Comparison of ENCODE assay signal across 3 worm cellular contexts in the genomic region with DNA sequence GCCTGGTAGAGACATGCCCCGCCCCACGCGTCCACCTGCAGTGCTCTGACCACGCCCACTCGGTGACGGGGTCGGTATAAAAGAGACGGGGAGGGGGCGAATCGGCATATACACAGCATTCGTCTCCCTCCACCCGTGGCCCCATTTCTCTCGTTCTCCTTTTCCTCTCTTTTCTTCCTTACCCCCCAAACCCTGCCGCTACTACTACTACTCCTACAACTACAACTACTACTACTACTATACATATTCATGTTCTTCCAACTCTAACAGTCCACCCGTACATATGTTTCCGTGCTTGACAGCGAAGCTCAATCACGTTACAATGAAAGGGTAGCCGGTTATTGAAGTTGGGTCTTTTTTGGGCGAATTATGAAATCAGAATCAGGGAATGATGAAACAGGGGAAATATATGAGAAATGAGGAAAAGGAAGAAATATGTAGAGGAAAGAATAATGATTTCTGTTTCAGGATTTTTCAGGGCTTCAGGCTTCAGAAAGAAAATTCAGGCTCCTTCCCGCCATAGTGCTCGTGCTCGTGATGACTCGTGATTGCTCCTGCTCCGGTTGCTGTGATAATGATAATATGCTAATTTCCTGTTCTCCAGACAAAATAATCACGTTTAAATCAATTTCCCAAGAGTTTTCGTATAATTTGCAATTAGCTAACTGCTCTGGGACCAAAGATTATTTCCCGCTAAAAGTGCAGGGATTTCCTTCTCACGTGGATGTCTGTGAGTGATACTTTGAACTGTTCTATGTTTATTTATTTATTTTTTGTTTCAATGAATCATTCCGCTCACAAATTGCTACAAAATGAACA.
TF ChIP-seq lines count a peak whose summit lies in the region.

No protein-coding gene starts in this region.

TF ChIP-seq in whole organism, L1 larva, 84 proteins besides CTCF, POLR2A, EP300 and RAD21 (continued from another document and continues in another):
- TF ChIP-seq C34B4.2 (tag; optimal IDR thresholded peaks at IDR 0.05; lab: Kevin White, UChicago): peak; percentile 63
- TF ChIP-seq fos-1 (tag; optimal IDR thresholded peaks at IDR 0.05; lab: Kevin White, UChicago): peak; percentile 70
- TF ChIP-seq lin-39 (tag; optimal IDR thresholded peaks at IDR 0.05; lab: Kevin White, UChicago): peak; percentile 23
- peak; percentile 75 for TF ChIP-seq tbx-2 (tag; optimal IDR thresholded peaks at IDR 0.05; lab: Kevin White, UChicago)
- TF ChIP-seq Y116A8C.19 (tag; optimal IDR thresholded peaks at IDR 0.05; lab: Kevin White, UChicago; ENCODE audit: borderline replicate concordance): no peak
- peak; percentile 61 for TF ChIP-seq nhr-19 (GFP tag; conservative IDR thresholded peaks at IDR 0.05; lab: Robert Waterston, UW)
- peak; percentile 51 to 56 for TF ChIP-seq efl-1 (optimal IDR thresholded peaks at IDR 0.05; lab: Kevin White, UChicago)
- peak; percentile 42 to 94 for TF ChIP-seq efl-1 (GFP tag; optimal IDR thresholded peaks at IDR 0.05 in 1 of 2; lab: Kevin White, UChicago)
- peak; percentile 82 for TF ChIP-seq irx-1 (tag; optimal IDR thresholded peaks at IDR 0.05; lab: Kevin White, UChicago)
- peak; percentile 42 to 92 (median 79) for TF ChIP-seq ceh-82 (tag; optimal IDR thresholded peaks at IDR 0.05; lab: Kevin White, UChicago)
- TF ChIP-seq egl-27 (tag; optimal IDR thresholded peaks at IDR 0.05; lab: Kevin White, UChicago): no peak
- peak; percentile 100 for TF ChIP-seq ama-1 (optimal IDR thresholded peaks at IDR 0.05; lab: Kevin White, UChicago)
- peak; percentile 62 for TF ChIP-seq unc-86 (tag; optimal IDR thresholded peaks at IDR 0.05; lab: Kevin White, UChicago)
- TF ChIP-seq sox-4 (tag; optimal IDR thresholded peaks at IDR 0.05; lab: Kevin White, UChicago): peak; percentile 56
- TF ChIP-seq nhr-12 (tag; optimal IDR thresholded peaks at IDR 0.05; lab: Kevin White, UChicago): peak; percentile 59
- TF ChIP-seq alr-1 (tag; optimal IDR thresholded peaks at IDR 0.05; lab: Kevin White, UChicago; ENCODE audit: borderline replicate concordance): no peak
- TF ChIP-seq fkh-10 (GFP tag; optimal IDR thresholded peaks at IDR 0.05; lab: Kevin White, UChicago): peak; percentile 95
- peak; percentile 88 for TF ChIP-seq snu-23 (GFP tag; optimal IDR thresholded peaks at IDR 0.05; lab: Kevin White, UChicago)
- TF ChIP-seq nhr-20 (tag; optimal IDR thresholded peaks at IDR 0.05; lab: Kevin White, UChicago): peak; percentile 55
- peak; percentile 56 for TF ChIP-seq ceh-8 (GFP tag; optimal IDR thresholded peaks at IDR 0.05; lab: Kevin White, UChicago)
- peak; percentile 84 for TF ChIP-seq nhr-76 (tag; optimal IDR thresholded peaks at IDR 0.05; lab: Kevin White, UChicago)
- peak; percentile 39 for TF ChIP-seq unc-130 (tag; optimal IDR thresholded peaks at IDR 0.05; lab: Kevin White, UChicago)
- peak; percentile 78 for TF ChIP-seq efl-3 (GFP tag; optimal IDR thresholded peaks at IDR 0.05; lab: Kevin White, UChicago)
- TF ChIP-seq aly-2 (tag; optimal IDR thresholded peaks at IDR 0.05; lab: Kevin White, UChicago): no peak
- TF ChIP-seq C04F5.9 (tag; optimal IDR thresholded peaks at IDR 0.05; lab: Kevin White, UChicago): no peak
- TF ChIP-seq nhr-85 (tag; lab: Kevin White, UChicago): peak; percentile 86
- peak; percentile 76 for TF ChIP-seq zip-4 (GFP tag; optimal IDR thresholded peaks at IDR 0.05; lab: Kevin White, UChicago)
- peak; percentile 47 for TF ChIP-seq xbp-1 (tag; optimal IDR thresholded peaks at IDR 0.05; lab: Kevin White, UChicago)
- peak; percentile 78 for TF ChIP-seq rnt-1 (tag; optimal IDR thresholded peaks at IDR 0.05; lab: Kevin White, UChicago)
- TF ChIP-seq lin-15B (tag; optimal IDR thresholded peaks at IDR 0.05; lab: Kevin White, UChicago): no peak
- peak; percentile 67 to 77 for TF ChIP-seq lin-35 (GFP tag; optimal IDR thresholded peaks at IDR 0.05; lab: Kevin White, UChicago)
- peak; percentile 38 for TF ChIP-seq aha-1 (tag; optimal IDR thresholded peaks at IDR 0.05; lab: Kevin White, UChicago)
- peak; percentile 88 for TF ChIP-seq ztf-4 (tag; optimal IDR thresholded peaks at IDR 0.05; lab: Kevin White, UChicago)
- peak; percentile 83 for TF ChIP-seq fkh-8 (tag; optimal IDR thresholded peaks at IDR 0.05; lab: Kevin White, UChicago)
- peak; percentile 51; the same call in 1 of the 2 replicates for TF ChIP-seq grh-1 (GFP tag; IDR thresholded peaks at IDR 0.05; lab: Robert Waterston, UW)
- no peak for TF ChIP-seq sptf-1 (tag; optimal IDR thresholded peaks at IDR 0.05; lab: Kevin White, UChicago)
- peak in 2 of 6 experiments; percentile 16 to 67 for TF ChIP-seq elt-3 (tag; optimal IDR thresholded peaks at IDR 0.05; lab: Kevin White, UChicago)
- peak; percentile 62 to 64 for TF ChIP-seq lsy-2 (tag; optimal IDR thresholded peaks at IDR 0.05; lab: Kevin White, UChicago)
- peak; percentile 81 for TF ChIP-seq mef-2 (tag; optimal IDR thresholded peaks at IDR 0.05; lab: Kevin White, UChicago)
- peak; percentile 11 for TF ChIP-seq hlh-4 (tag; optimal IDR thresholded peaks at IDR 0.05; lab: Kevin White, UChicago)

TF ChIP-seq in whole organism, L3 larva, 47 proteins besides CTCF, POLR2A, EP300 and RAD21 (continued from another document):
- TF ChIP-seq jun-1 (tag; optimal IDR thresholded peaks at IDR 0.05; lab: Kevin White, UChicago) (no peak), nhr-12 (tag; optimal IDR thresholded peaks at IDR 0.05; lab: Kevin White, UChicago) (no peak), pqm-1 (tag; optimal IDR thresholded peaks at IDR 0.05; lab: Kevin White, UChicago) (peak; percentile 49), lsy-12 (tag; optimal IDR thresholded peaks at IDR 0.05; lab: Kevin White, UChicago) (peak; percentile 80), zag-1 (tag; optimal IDR thresholded peaks at IDR 0.05; lab: Kevin White, UChicago) (no peak), nhr-237 (tag; optimal IDR thresholded peaks at IDR 0.05; lab: Kevin White, UChicago) (no peak), egl-5 (tag; optimal IDR thresholded peaks at IDR 0.05; lab: Kevin White, UChicago) (peak; percentile 51), nhr-77 (tag; optimal IDR thresholded peaks at IDR 0.05; lab: Kevin White, UChicago) (no peak), unc-39 (tag; optimal IDR thresholded peaks at IDR 0.05; lab: Kevin White, UChicago) (no peak), ceh-9 (tag; optimal IDR thresholded peaks at IDR 0.05; lab: Kevin White, UChicago) (no peak), tbx-2 (tag; optimal IDR thresholded peaks at IDR 0.05; lab: Kevin White, UChicago) (peak; percentile 79), nhr-25 (tag; optimal IDR thresholded peaks at IDR 0.05; lab: Kevin White, UChicago) (peak; percentile 28), nhr-11 (tag; optimal IDR thresholded peaks at IDR 0.05; lab: Kevin White, UChicago) (no peak), ZK546.5 (tag; optimal IDR thresholded peaks at IDR 0.05; lab: Kevin White, UChicago) (no peak), ceh-28 (tag; optimal IDR thresholded peaks at IDR 0.05; lab: Kevin White, UChicago) (peak; percentile 79), pha-4 (tag; optimal IDR thresholded peaks at IDR 0.05; lab: Kevin White, UChicago) (peak; percentile 83), eor-1 (tag; optimal IDR thresholded peaks at IDR 0.05; lab: Kevin White, UChicago) (no peak), aly-2 (tag; optimal IDR thresholded peaks at IDR 0.05; lab: Kevin White, UChicago) (peak; percentile 87), lin-39 (tag; optimal IDR thresholded peaks at IDR 0.05; lab: Kevin White, UChicago) (peak; percentile 94), nhr-23 (tag; optimal IDR thresholded peaks at IDR 0.05; lab: Kevin White, UChicago) (peak; percentile 74), skn-1 (tag; optimal IDR thresholded peaks at IDR 0.05; lab: Kevin White, UChicago) (peak; percentile 81), R02D3.7 (tag; optimal IDR thresholded peaks at IDR 0.05; lab: Kevin White, UChicago) (peak; percentile 42), ztf-11 (tag; optimal IDR thresholded peaks at IDR 0.05; lab: Kevin White, UChicago) (no peak), snpc-4 (tag; optimal IDR thresholded peaks at IDR 0.05; lab: Kevin White, UChicago) (no peak), nfya-1 (tag; optimal IDR thresholded peaks at IDR 0.05; lab: Kevin White, UChicago; ENCODE audit: insufficient read depth) (peak; percentile 95), mml-1 (tag; optimal IDR thresholded peaks at IDR 0.05; lab: Kevin White, UChicago) (no peak), fkh-2 (tag; optimal IDR thresholded peaks at IDR 0.05; lab: Kevin White, UChicago) (peak; percentile 34), sea-2 (GFP tag; optimal IDR thresholded peaks at IDR 0.05; lab: Kevin White, UChicago) (no peak), unc-62 (GFP tag; optimal IDR thresholded peaks at IDR 0.05; lab: Kevin White, UChicago) (peak; percentile 5), fkh-10 (GFP tag; optimal IDR thresholded peaks at IDR 0.05; lab: Kevin White, UChicago) (peak; percentile 57)

TF ChIP-seq in whole organism, young adult, 124 proteins besides CTCF, POLR2A, EP300 and RAD21 (continued from another document and continues in another):
- peak; percentile 72 for TF ChIP-seq Y53G8AR.9 (GFP tag; conservative IDR thresholded peaks at IDR 0.05; lab: Robert Waterston, UW)
- peak; percentile 34 for TF ChIP-seq nhr-179 (tag; optimal IDR thresholded peaks at IDR 0.05; lab: Kevin White, UChicago)
- no peak for TF ChIP-seq ceh-79 (tag; optimal IDR thresholded peaks at IDR 0.05; lab: Kevin White, UChicago)
- peak; percentile 94 for TF ChIP-seq egrh-3 (GFP tag; IDR thresholded peaks at IDR 0.05; lab: Robert Waterston, UW)
- peak; percentile 51 for TF ChIP-seq akir-1 (GFP tag; optimal IDR thresholded peaks at IDR 0.05; lab: Kevin White, UChicago)
- no peak; the same call in 1 of the 2 replicates for TF ChIP-seq ztf-6 (GFP tag; IDR thresholded peaks at IDR 0.05; lab: Robert Waterston, UW)
- no peak for TF ChIP-seq nfya-1 (tag; optimal IDR thresholded peaks at IDR 0.05; lab: Kevin White, UChicago; ENCODE audit: borderline replicate concordance, insufficient read depth)
- TF ChIP-seq ztf-3 (GFP tag; optimal IDR thresholded peaks at IDR 0.05; lab: Kevin White, UChicago): no peak
- TF ChIP-seq ceh-40 (GFP tag; IDR thresholded peaks at IDR 0.05; lab: Robert Waterston, UW): no peak
- peak; percentile 79 for TF ChIP-seq tlf-1 (GFP tag; optimal IDR thresholded peaks at IDR 0.05; lab: Kevin White, UChicago)
- TF ChIP-seq unc-62 (GFP tag; optimal IDR thresholded peaks at IDR 0.05; lab: Kevin White, UChicago): no peak
- peak; percentile 29 for TF ChIP-seq B0261.1 (tag; optimal IDR thresholded peaks at IDR 0.05; lab: Kevin White, UChicago)
- no peak for TF ChIP-seq F55B11.4 (tag; optimal IDR thresholded peaks at IDR 0.05; lab: Kevin White, UChicago; ENCODE audit: borderline replicate concordance, insufficient read depth)
- TF ChIP-seq bed-2 (GFP tag; IDR thresholded peaks at IDR 0.05; lab: Robert Waterston, UW): no peak
- TF ChIP-seq dpl-1 (GFP tag; optimal IDR thresholded peaks at IDR 0.05; lab: Kevin White, UChicago): no peak
- TF ChIP-seq Y95B8A.8 (GFP tag; IDR thresholded peaks at IDR 0.05; lab: Robert Waterston, UW): no peak
- TF ChIP-seq zim-3 (tag; optimal IDR thresholded peaks at IDR 0.05; lab: Kevin White, UChicago): peak; percentile 77
- 0 out of 2 replicates have a peak, but pooled peaks have one; percentile 15 for TF ChIP-seq bed-1 (GFP tag; IDR thresholded peaks at IDR 0.05; lab: Robert Waterston, UW)
- no peak for TF ChIP-seq nfya-2 (GFP tag; IDR thresholded peaks at IDR 0.05; lab: Robert Waterston, UW)
- 0 out of 2 replicates have a peak, but pooled peaks have one; percentile 14 for TF ChIP-seq D2030.7 (GFP tag; IDR thresholded peaks at IDR 0.05; lab: Robert Waterston, UW)
- TF ChIP-seq ztf-28 (GFP tag; IDR thresholded peaks at IDR 0.05; lab: Robert Waterston, UW): no peak
- TF ChIP-seq ztf-18 (tag; optimal IDR thresholded peaks at IDR 0.05; lab: Kevin White, UChicago): no peak
- no peak; the same call in 1 of the 2 replicates for TF ChIP-seq madf-3 (GFP tag; IDR thresholded peaks at IDR 0.05; lab: Robert Waterston, UW)
- TF ChIP-seq ceh-100 (GFP tag; IDR thresholded peaks at IDR 0.05; lab: Robert Waterston, UW): peak; percentile 42; the same call in 1 of the 2 replicates
- no peak for TF ChIP-seq athp-1 (tag; optimal IDR thresholded peaks at IDR 0.05; lab: Kevin White, UChicago)
- no peak for TF ChIP-seq mes-4 (tag; optimal IDR thresholded peaks at IDR 0.05; lab: Kevin White, UChicago)
- peak; percentile 69 for TF ChIP-seq K12H6.12 (tag; optimal IDR thresholded peaks at IDR 0.05; lab: Kevin White, UChicago)
- no peak for TF ChIP-seq ceh-91 (GFP tag; IDR thresholded peaks at IDR 0.05; lab: Robert Waterston, UW)
- TF ChIP-seq aptf-3 (GFP tag; IDR thresholded peaks at IDR 0.05; lab: Robert Waterston, UW): no peak
- peak; percentile 59 for TF ChIP-seq B0035.1 (tag; optimal IDR thresholded peaks at IDR 0.05; lab: Kevin White, UChicago)
- peak; percentile 45; the same call in 1 of the 2 replicates for TF ChIP-seq pbrm-1 (GFP tag; IDR thresholded peaks at IDR 0.05; lab: Robert Waterston, UW)
- no peak for TF ChIP-seq snpc-1.1 (tag; optimal IDR thresholded peaks at IDR 0.05; lab: Kevin White, UChicago; ENCODE audit: insufficient read depth)
- peak; percentile 40; the same call in 1 of the 2 replicates for TF ChIP-seq ekl-4 (GFP tag; IDR thresholded peaks at IDR 0.05; lab: Robert Waterston, UW)
- no peak for TF ChIP-seq let-607 (tag; optimal IDR thresholded peaks at IDR 0.05; lab: Kevin White, UChicago)
- peak; percentile 59 for TF ChIP-seq hlh-12 (tag; optimal IDR thresholded peaks at IDR 0.05; lab: Kevin White, UChicago)
- TF ChIP-seq Y56A3A.18 (GFP tag; IDR thresholded peaks at IDR 0.05; lab: Robert Waterston, UW): peak; percentile 34; the same call in 1 of the 2 replicates
- peak; percentile 37 for TF ChIP-seq die-1 (tag; optimal IDR thresholded peaks at IDR 0.05; lab: Kevin White, UChicago)
- peak; percentile 34 for TF ChIP-seq mcd-1 (GFP tag; IDR thresholded peaks at IDR 0.05; lab: Robert Waterston, UW)
- no peak for TF ChIP-seq T07F8.4 (tag; optimal IDR thresholded peaks at IDR 0.05; lab: Kevin White, UChicago)
- no peak for TF ChIP-seq F22D6.2 (tag; optimal IDR thresholded peaks at IDR 0.05; lab: Kevin White, UChicago)
- TF ChIP-seq madf-8 (GFP tag; conservative IDR thresholded peaks at IDR 0.05; lab: Robert Waterston, UW): no peak
- no peak for TF ChIP-seq F37B4.10 (GFP tag; IDR thresholded peaks at IDR 0.05; lab: Robert Waterston, UW)
- peak; percentile 78 for TF ChIP-seq F52B5.7 (tag; optimal IDR thresholded peaks at IDR 0.05; lab: Kevin White, UChicago)
- TF ChIP-seq dox-1 (GFP tag; IDR thresholded peaks at IDR 0.05; lab: Robert Waterston, UW): peak; percentile 77; the same call in 1 of the 2 replicates
- TF ChIP-seq F49E8.2 (tag; optimal IDR thresholded peaks at IDR 0.05; lab: Kevin White, UChicago; ENCODE audit: insufficient read depth): no peak
- peak; percentile 86 for TF ChIP-seq gei-17 (GFP tag; optimal IDR thresholded peaks at IDR 0.05; lab: Kevin White, UChicago)
- no peak for TF ChIP-seq tbx-9 (tag; optimal IDR thresholded peaks at IDR 0.05; lab: Kevin White, UChicago; ENCODE audit: borderline replicate concordance)
- no peak for TF ChIP-seq unc-130 (GFP tag; optimal IDR thresholded peaks at IDR 0.05; lab: Kevin White, UChicago)
- TF ChIP-seq pha-4 (tag; optimal IDR thresholded peaks at IDR 0.05; lab: Kevin White, UChicago): no peak
- peak; percentile 91 for TF ChIP-seq dpff-1 (tag; optimal IDR thresholded peaks at IDR 0.05; lab: Kevin White, UChicago)
- TF ChIP-seq K11D2.4 (GFP tag; IDR thresholded peaks at IDR 0.05; lab: Robert Waterston, UW): peak; percentile 54; the same call in 1 of the 2 replicates
- TF ChIP-seq F10E7.11 (tag; optimal IDR thresholded peaks at IDR 0.05; lab: Kevin White, UChicago): peak; percentile 41
- TF ChIP-seq snpc-4 (GFP tag; optimal IDR thresholded peaks at IDR 0.05; lab: Kevin White, UChicago): peak; percentile 22
- no peak for TF ChIP-seq snpc-4 (tag; optimal IDR thresholded peaks at IDR 0.05; lab: Kevin White, UChicago)
- no peak for TF ChIP-seq B0019.2 (GFP tag; conservative IDR thresholded peaks at IDR 0.05; lab: Robert Waterston, UW)
- TF ChIP-seq madf-10 (tag; optimal IDR thresholded peaks at IDR 0.05; lab: Kevin White, UChicago): peak; percentile 44
- no peak for TF ChIP-seq cebp-1 (GFP tag; IDR thresholded peaks at IDR 0.05; lab: Robert Waterston, UW)
- peak; percentile 88 for TF ChIP-seq cebp-1 (tag; optimal IDR thresholded peaks at IDR 0.05; lab: Kevin White, UChicago)
- TF ChIP-seq B0336.3 (GFP tag; IDR thresholded peaks at IDR 0.05; lab: Robert Waterston, UW): peak; percentile 65
- TF ChIP-seq hrde-1 (tag; optimal IDR thresholded peaks at IDR 0.05; lab: Kevin White, UChicago; ENCODE audit: borderline replicate concordance): no peak
